Worm (Caenorhabditis elegans) whole organism, midembryonic: ENCODE results near the gene ttr-19.

Source experiments
- T22C8.4 ChIP-seq: fragments of 200-800 bp; sonication (Bioruptor generic); IDR thresholded peaks from 2 replicates; pipeline ENCODE4 v1.3.6; 2022; ENCODE audit warnings: missing genetic modification characterization, missing compliant biosample characterization
- flt-1 ChIP-seq: fragments of 200-800 bp; sonication (Bioruptor generic); IDR thresholded peaks from 2 replicates; pipeline ENCODE4 v1.3.6; 2022; ENCODE audit warnings: missing genetic modification characterization, missing compliant biosample characterization
- klf-2 ChIP-seq: fragments of 200-800 bp; sonication (Bioruptor generic); conservative IDR thresholded peaks from 2 replicates; pipeline ENCODE4 v1.3.6; 2022; ENCODE audit warnings: missing genetic modification reagents, missing genetic modification characterization, missing compliant biosample characterization
- med-1 ChIP-seq: sonication (generic microtip); optimal IDR thresholded peaks from 2 replicates; lab custom pipeline; 2017; ENCODE audit warnings: missing genetic modification characterization, mild to moderate bottlenecking, missing compliant biosample characterization, antibody characterized with exemption, missing genetic modification reagents; ENCODE audit not compliant: insufficient read depth
- ref-1 ChIP-seq: fragments of 200-800 bp; sonication (Bioruptor generic); conservative IDR thresholded peaks from 2 replicates; pipeline ENCODE4 v1.3.6; 2022; ENCODE audit warnings: missing genetic modification reagents, missing genetic modification characterization, missing compliant biosample characterization
- tab-1 ChIP-seq: fragments of 200-800 bp; sonication (Bioruptor generic); IDR thresholded peaks from 2 replicates; pipeline ENCODE4 v1.3.6; 2022; ENCODE audit warnings: missing genetic modification characterization, missing compliant biosample characterization

DNA sequence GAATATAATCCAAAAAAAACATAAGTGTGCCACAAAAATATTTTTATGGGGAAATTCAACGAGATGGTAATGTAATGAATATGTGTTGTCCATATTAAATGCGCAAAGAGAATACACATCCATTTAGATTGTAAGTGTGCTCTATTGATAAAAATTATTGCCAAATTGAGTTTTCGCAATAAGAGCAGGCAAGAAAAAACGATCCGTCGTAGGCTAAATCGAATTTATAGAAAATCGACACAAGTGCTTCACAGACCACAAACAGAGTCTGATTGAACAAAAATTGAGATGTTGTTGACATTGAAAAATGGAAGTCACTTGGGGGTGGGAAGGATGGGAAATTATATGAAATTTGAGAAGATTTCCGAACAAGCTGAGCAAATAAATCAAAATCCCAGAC, 37.8 kb upstream of the ttr-19 start:
- TF ChIP-seq ref-1 (GFP tag; lab: Robert Waterston, UW), result no peak
- no peak for TF ChIP-seq tab-1 (GFP tag; lab: Robert Waterston, UW)
- TF ChIP-seq T22C8.4 (GFP tag; lab: Robert Waterston, UW), result no peak
- no peak for TF ChIP-seq med-1 (GFP tag; lab: Kevin White, UChicago)
- TF ChIP-seq klf-2 (GFP tag; lab: Robert Waterston, UW), result no peak
- no peak for TF ChIP-seq flt-1
